Worm (Caenorhabditis elegans): ENCODE data around the gene bath-37.
A peak's percentile ranks its signal among the peaks of the same experiment; 100 is the strongest.

bath-37 gene

ce11 chrIV:12043054-12043453 lies 25.6 kb upstream of the bath-37 start:
- TF ChIP-seq nhr-12 (tag; optimal IDR thresholded peaks at IDR 0.05) (no peak), aly-2 (tag; optimal IDR thresholded peaks at IDR 0.05) (no peak), zag-1 (tag; optimal IDR thresholded peaks at IDR 0.05) (no peak), ceh-82 (tag; optimal IDR thresholded peaks at IDR 0.05) (no peak), dmd-4 (tag; optimal IDR thresholded peaks at IDR 0.05) (no peak), nhr-25 (tag; optimal IDR thresholded peaks at IDR 0.05) (no peak), sma-3 (GFP tag; optimal IDR thresholded peaks at IDR 0.05) (no peak), nhr-21 (tag; optimal IDR thresholded peaks at IDR 0.05) (no peak), nhr-129 (tag; optimal IDR thresholded peaks at IDR 0.05) (peak; percentile 61), fos-1 (tag; optimal IDR thresholded peaks at IDR 0.05) (peak; percentile 16), sma-9 (GFP tag; optimal IDR thresholded peaks at IDR 0.05) (peak; percentile 51), sma-9 (tag; optimal IDR thresholded peaks at IDR 0.05) (no peak), ztf-4 (tag; optimal IDR thresholded peaks at IDR 0.05) (no peak), crh-2 (tag; optimal IDR thresholded peaks at IDR 0.05) (peak; percentile 36)

- TF ChIP-seq Y55F3AM.14 (GFP tag; optimal IDR thresholded peaks at IDR 0.05) (no peak), lsy-2 (tag; optimal IDR thresholded peaks at IDR 0.05) (peak in 1 of 2 experiments; percentile 21), ceh-82 (tag; optimal IDR thresholded peaks at IDR 0.05) (no peak), alr-1 (tag; optimal IDR thresholded peaks at IDR 0.05) (no peak), fos-1 (tag; optimal IDR thresholded peaks at IDR 0.05) (peak; percentile 28), gmeb-1 (tag; optimal IDR thresholded peaks at IDR 0.05) (no peak), dmd-4 (tag; optimal IDR thresholded peaks at IDR 0.05) (no peak), ama-1 (optimal IDR thresholded peaks at IDR 0.05) (no peak), nhr-6 (tag; optimal IDR thresholded peaks at IDR 0.05) (no peak), nhr-21 (tag; optimal IDR thresholded peaks at IDR 0.05) (peak; percentile 47), nhr-129 (tag; optimal IDR thresholded peaks at IDR 0.05) (peak; percentile 64), elt-3 (tag; optimal IDR thresholded peaks at IDR 0.05) (no peak), lin-11 (tag; optimal IDR thresholded peaks at IDR 0.05) (no peak), nhr-23 (tag; optimal IDR thresholded peaks at IDR 0.05) (no peak), nhr-25 (tag; optimal IDR thresholded peaks at IDR 0.05) (peak; percentile 36), aly-2 (tag; optimal IDR thresholded peaks at IDR 0.05) (no peak), peb-1 (tag; optimal IDR thresholded peaks at IDR 0.05) (no peak), nhr-10 (tag; optimal IDR thresholded peaks at IDR 0.05) (no peak), mdl-1 (tag; optimal IDR thresholded peaks at IDR 0.05) (no peak), R02D3.7 (tag; optimal IDR thresholded peaks at IDR 0.05) (no peak), unc-55 (GFP tag; optimal IDR thresholded peaks at IDR 0.05) (no peak), ztf-11 (tag; optimal IDR thresholded peaks at IDR 0.05) (no peak), snpc-4 (tag; optimal IDR thresholded peaks at IDR 0.05) (no peak), nhr-11 (tag; optimal IDR thresholded peaks at IDR 0.05) (no peak), lin-39 (tag; optimal IDR thresholded peaks at IDR 0.05) (no peak), F13H6.1 (tag; optimal IDR thresholded peaks at IDR 0.05) (no peak), nhr-12 (tag; optimal IDR thresholded peaks at IDR 0.05) (no peak), ztf-4 (tag; optimal IDR thresholded peaks at IDR 0.05) (no peak), sma-9 (GFP tag; optimal IDR thresholded peaks at IDR 0.05) (peak; percentile 83), sma-9 (tag; optimal IDR thresholded peaks at IDR 0.05) (no peak), elt-1 (tag; optimal IDR thresholded peaks at IDR 0.05) (no peak), mbf-1 (tag; optimal IDR thresholded peaks at IDR 0.05) (no peak), nhr-77 (tag; optimal IDR thresholded peaks at IDR 0.05) (no peak), blmp-1 (tag; optimal IDR thresholded peaks at IDR 0.05; ENCODE audit: insufficient read depth) (peak; percentile 56), ZK546.5 (tag; optimal IDR thresholded peaks at IDR 0.05) (no peak), egl-27 (tag; optimal IDR thresholded peaks at IDR 0.05) (peak; percentile 34), ceh-16 (tag; optimal IDR thresholded peaks at IDR 0.05) (peak; percentile 29), unc-62 (GFP tag; optimal IDR thresholded peaks at IDR 0.05) (no peak), zag-1 (tag; optimal IDR thresholded peaks at IDR 0.05) (no peak), crh-2 (tag; optimal IDR thresholded peaks at IDR 0.05) (no peak), nhr-237 (tag; optimal IDR thresholded peaks at IDR 0.05) (no peak), mab-5 (tag; optimal IDR thresholded peaks at IDR 0.05) (no peak), C34F6.9 (tag; optimal IDR thresholded peaks at IDR 0.05) (no peak), sem-4 (tag; optimal IDR thresholded peaks at IDR 0.05) (no peak), skn-1 (tag; optimal IDR thresholded peaks at IDR 0.05) (no peak), ztf-1 (GFP tag; conservative IDR thresholded peaks at IDR 0.05) (no peak), lin-13 (GFP tag; optimal IDR thresholded peaks at IDR 0.05) (no peak), sma-3 (GFP tag; optimal IDR thresholded peaks at IDR 0.05) (peak; percentile 59), unc-39 (tag; optimal IDR thresholded peaks at IDR 0.05) (no peak)
Measured at ce11 chrIV:12044844-12045738, 23.6 kb upstream of the bath-37 start.
